Worm (Caenorhabditis elegans) whole organism, young adult: ENCODE measurements around the gene F53B3.5.

ENCODE experiments used
- ama-1 ChIP-seq, 3 experiments: fragments of 150-350 bp in 1 of 3; sonication (generic microtip) in 2 of 3; optimal IDR thresholded peaks; 2 replicates each; lab custom pipeline; 2014 to 2018; ENCODE audit warnings: missing biosample characterization in 2 of 3, missing genetic modification characterization in 2 of 3, missing genetic modification reagents in 2 of 3
- chd-7 ChIP-seq: sonication (generic microtip); optimal IDR thresholded peaks from 2 replicates; lab custom pipeline; 2016; ENCODE audit warnings: mild to moderate bottlenecking, missing genetic modification characterization, moderate library complexity, missing compliant biosample characterization
- dpff-1 ChIP-seq: sonication (generic microtip); optimal IDR thresholded peaks from 2 replicates; lab custom pipeline; 2017; ENCODE audit warnings: mild to moderate bottlenecking, missing genetic modification characterization, missing compliant biosample characterization
- efl-1 ChIP-seq: fragments of 150-350 bp; optimal IDR thresholded peaks from 2 replicates; lab custom pipeline; 2014; ENCODE audit warnings: missing biosample characterization, missing genetic modification reagents, missing genetic modification characterization
- madf-10 ChIP-seq: sonication (generic microtip); optimal IDR thresholded peaks from 2 replicates; lab custom pipeline; 2016; ENCODE audit warnings: mild to moderate bottlenecking, missing genetic modification characterization, missing compliant biosample characterization

- TF ChIP-seq ama-1 (optimal IDR thresholded peaks at IDR 0.05; lab: Kevin White, UChicago), result peak; percentile 80
- TF ChIP-seq ama-1 (GFP tag; optimal IDR thresholded peaks at IDR 0.05; lab: Kevin White, UChicago), result no peak
- TF ChIP-seq chd-7 (tag; lab: Kevin White, UChicago), result no peak
- TF ChIP-seq dpff-1 (tag; lab: Kevin White, UChicago), result no peak
- TF ChIP-seq madf-10 (tag; lab: Kevin White, UChicago), result no peak
- no peak for TF ChIP-seq efl-1 (GFP tag; lab: Kevin White, UChicago)
Observed at ce11 chrX:2891141-2891739, 11.9 kb upstream of the F53B3.5 start, which contains the start of gene B0410.3.
